Worm (Caenorhabditis elegans): ENCODE measurements around the gene htrl-1.

ce11 chrV:11492456-11492855, 3.7 kb downstream of the htrl-1 start, which contains the start of gene T11F9.21:
- TF ChIP-seq med-1 (GFP tag; optimal IDR thresholded peaks at IDR 0.05; ENCODE audit: insufficient read depth) (no peak), flt-1 (GFP tag; IDR thresholded peaks at IDR 0.05) (no peak), T22C8.4 (GFP tag; IDR thresholded peaks at IDR 0.05) (no peak), cog-1 (tag; optimal IDR thresholded peaks at IDR 0.05) (no peak), ztf-29 (GFP tag; IDR thresholded peaks at IDR 0.05) (no peak), tab-1 (GFP tag; IDR thresholded peaks at IDR 0.05) (no peak), ztf-23 (GFP tag; IDR thresholded peaks at IDR 0.05) (no peak)
